Fruit fly (Drosophila melanogaster) ovary, adult (tissue): ENCODE results near the gene ORMDL.

ENCODE experiments used
- CG17801 ChIP-seq: fragments of 200-800 bp; optimal IDR thresholded peaks from 2 replicates; lab custom pipeline; 2019; ENCODE audit warnings: missing biosample characterization, mild to moderate bottlenecking, missing genetic modification characterization, moderate library complexity; ENCODE audit not compliant: partially characterized antibody

ORMDL gene

dm6 chr3L:21635208-21635607 lies at the start of gene ORMDL:
ORMDL (plus strand) TSS chr3L:21635305.
- TF ChIP-seq CG17801 (GFP tag; lab: Kevin White, UChicago): no peak

dm6 chr3L:21585397-21585796 lies 49.7 kb upstream of the ORMDL start:
- no peak for TF ChIP-seq CG17801 (GFP tag; lab: Kevin White, UChicago)

dm6 chr3L:21586528-21586927 lies 48.6 kb upstream of the ORMDL start, which contains the start of gene TfAP-2:
TfAP-2 (plus strand) TSS chr3L:21586828.
- TF ChIP-seq CG17801 (GFP tag; lab: Kevin White, UChicago): no peak

dm6 chr3L:21591247-21591646 lies 43.9 kb upstream of the ORMDL start:
- no peak for TF ChIP-seq CG17801 (GFP tag; lab: Kevin White, UChicago)

- no peak for TF ChIP-seq CG17801 (GFP tag; lab: Kevin White, UChicago)
These were observed 40.7 kb upstream of the ORMDL start for dm6 chr3L:21594408-21594807.

dm6 chr3L:21598337-21598736 lies 36.8 kb upstream of the ORMDL start:
- no peak for TF ChIP-seq CG17801 (GFP tag; lab: Kevin White, UChicago)

- TF ChIP-seq CG17801 (GFP tag; lab: Kevin White, UChicago): no peak
These were observed 32.8 kb upstream of the ORMDL start for dm6 chr3L:21602275-21602674.

dm6 chr3L:21604265-21604664 lies 30.8 kb upstream of the ORMDL start:
- no peak for TF ChIP-seq CG17801 (GFP tag; lab: Kevin White, UChicago)

- no peak for TF ChIP-seq CG17801 (GFP tag; lab: Kevin White, UChicago)
These were observed 24.6 kb upstream of the ORMDL start for dm6 chr3L:21610535-21610934.

- no peak for TF ChIP-seq CG17801 (GFP tag; lab: Kevin White, UChicago)
These were observed 17.8 kb upstream of the ORMDL start, which contains the start of the genes S1P and CG11307 for dm6 chr3L:21617354-21617753. S1P (minus strand) TSS chr3L:21617376. CG11307 (plus strand) TSS chr3L:21617623.

- TF ChIP-seq CG17801 (GFP tag; lab: Kevin White, UChicago): no peak
These were observed 9.6 kb upstream of the ORMDL start, which contains the start of the genes CG7166 and Alg11 for dm6 chr3L:21625547-21625946. CG7166 (minus strand) TSS chr3L:21625647. Alg11 (plus strand) TSS chr3L:21625806.

- no peak for TF ChIP-seq CG17801 (GFP tag; lab: Kevin White, UChicago)
These were observed 9.0 kb upstream of the ORMDL start for dm6 chr3L:21626036-21626614.

dm6 chr3L:21634152-21634689 lies 884 bp upstream of the ORMDL start, which contains the start of gene MED1:
MED1 (minus strand) TSS chr3L:21634446.
- TF ChIP-seq CG17801 (GFP tag; lab: Kevin White, UChicago): no peak

dm6 chr3L:21636265-21636993 lies 1.3 kb downstream of the ORMDL start, which contains the start of gene CG32444:
CG32444 (plus strand) TSS chr3L:21636947.
- no peak for TF ChIP-seq CG17801 (GFP tag; lab: Kevin White, UChicago)

dm6 chr3L:21639059-21639458 lies 4.0 kb downstream of the ORMDL start, which contains the start of gene CG32445:
CG32445 (plus strand) TSS chr3L:21639359.
- TF ChIP-seq CG17801 (GFP tag; lab: Kevin White, UChicago): no peak
